Worm (Caenorhabditis elegans): ENCODE results near the gene srx-131.

The srx-131 gene

ce11 chrV:13863700-13864099 lies 18.5 kb downstream of the srx-131 start:
- TF ChIP-seq nhr-77 (tag; optimal IDR thresholded peaks at IDR 0.05) = no peak
- TF ChIP-seq crh-2 (tag; optimal IDR thresholded peaks at IDR 0.05) = no peak
- no peak for TF ChIP-seq egl-27 (tag; optimal IDR thresholded peaks at IDR 0.05)
- no peak for TF ChIP-seq blmp-1 (tag; optimal IDR thresholded peaks at IDR 0.05; ENCODE audit: insufficient read depth)
- no peak for TF ChIP-seq sem-4 (tag; optimal IDR thresholded peaks at IDR 0.05)
- no peak for TF ChIP-seq lin-11 (tag; optimal IDR thresholded peaks at IDR 0.05)
- TF ChIP-seq dmd-4 (tag; optimal IDR thresholded peaks at IDR 0.05) = no peak
- no peak for TF ChIP-seq nhr-11 (tag; optimal IDR thresholded peaks at IDR 0.05)
- TF ChIP-seq lsy-2 (tag; optimal IDR thresholded peaks at IDR 0.05) = no peak
- no peak for TF ChIP-seq snpc-4 (tag; optimal IDR thresholded peaks at IDR 0.05)
- TF ChIP-seq nhr-6 (tag; optimal IDR thresholded peaks at IDR 0.05) = no peak
- TF ChIP-seq ZK546.5 (tag; optimal IDR thresholded peaks at IDR 0.05) = no peak
- no peak for TF ChIP-seq Y55F3AM.14 (GFP tag; optimal IDR thresholded peaks at IDR 0.05)
- TF ChIP-seq zag-1 (tag; optimal IDR thresholded peaks at IDR 0.05) = no peak
- no peak for TF ChIP-seq ztf-11 (tag; optimal IDR thresholded peaks at IDR 0.05)

- peak; percentile 62 for TF ChIP-seq ceh-16 (tag; optimal IDR thresholded peaks at IDR 0.05)
- peak; percentile 87 for TF ChIP-seq elt-1 (tag; optimal IDR thresholded peaks at IDR 0.05)
- no peak for TF ChIP-seq unc-39 (tag; optimal IDR thresholded peaks at IDR 0.05)
- TF ChIP-seq sma-9 (GFP tag; optimal IDR thresholded peaks at IDR 0.05) = peak; percentile 69
- no peak for TF ChIP-seq sma-9 (tag; optimal IDR thresholded peaks at IDR 0.05)
- TF ChIP-seq nhr-23 (tag; optimal IDR thresholded peaks at IDR 0.05) = peak; percentile 52
Measured at ce11 chrV:13866353-13866752, 21.1 kb downstream of the srx-131 start, which contains the start of gene nhr-175. TSS of gene nhr-175 (plus strand) at chrV:13866691.

ce11 chrV:13869551-13869950 lies 24.3 kb downstream of the srx-131 start:
- TF ChIP-seq nhr-25 (tag; optimal IDR thresholded peaks at IDR 0.05) = no peak
- peak; percentile 46 for TF ChIP-seq nhr-11 (tag; optimal IDR thresholded peaks at IDR 0.05)

ce11 chrV:13872895-13873294 lies 27.7 kb downstream of the srx-131 start, which contains the start of gene cpt-5:
TSS of gene cpt-5 (plus strand) at chrV:13873195.
- TF ChIP-seq alr-1 (tag; optimal IDR thresholded peaks at IDR 0.05) = no peak
- TF ChIP-seq nhr-21 (tag; optimal IDR thresholded peaks at IDR 0.05) = no peak
- no peak for TF ChIP-seq unc-62 (GFP tag; optimal IDR thresholded peaks at IDR 0.05)
- TF ChIP-seq lin-11 (tag; optimal IDR thresholded peaks at IDR 0.05) = no peak
- no peak for TF ChIP-seq sem-4 (tag; optimal IDR thresholded peaks at IDR 0.05)
- no peak for TF ChIP-seq sma-9 (GFP tag; optimal IDR thresholded peaks at IDR 0.05)
- no peak for TF ChIP-seq sma-9 (tag; optimal IDR thresholded peaks at IDR 0.05)
- TF ChIP-seq F13H6.1 (tag; optimal IDR thresholded peaks at IDR 0.05) = no peak
- TF ChIP-seq Y55F3AM.14 (GFP tag; optimal IDR thresholded peaks at IDR 0.05) = no peak
- TF ChIP-seq nhr-23 (tag; optimal IDR thresholded peaks at IDR 0.05) = no peak
- TF ChIP-seq ceh-82 (tag; optimal IDR thresholded peaks at IDR 0.05) = no peak
- no peak for TF ChIP-seq egl-27 (tag; optimal IDR thresholded peaks at IDR 0.05)
- TF ChIP-seq skn-1 (tag; optimal IDR thresholded peaks at IDR 0.05) = no peak
- TF ChIP-seq mdl-1 (tag; optimal IDR thresholded peaks at IDR 0.05) = no peak
- no peak for TF ChIP-seq ceh-16 (tag; optimal IDR thresholded peaks at IDR 0.05)
- no peak for TF ChIP-seq fos-1 (tag; optimal IDR thresholded peaks at IDR 0.05)

ce11 chrV:13873323-13873722 lies 28.1 kb downstream of the srx-131 start:
- TF ChIP-seq F13H6.1 (tag; optimal IDR thresholded peaks at IDR 0.05) (no peak), nhr-23 (tag; optimal IDR thresholded peaks at IDR 0.05) (no peak), nhr-77 (tag; optimal IDR thresholded peaks at IDR 0.05) (no peak), peb-1 (tag; optimal IDR thresholded peaks at IDR 0.05) (no peak), mdl-1 (tag; optimal IDR thresholded peaks at IDR 0.05) (no peak), fos-1 (tag; optimal IDR thresholded peaks at IDR 0.05) (no peak), nhr-25 (tag; optimal IDR thresholded peaks at IDR 0.05) (no peak), C34F6.9 (tag; optimal IDR thresholded peaks at IDR 0.05) (no peak)

ce11 chrV:13876529-13876928 lies 31.3 kb downstream of the srx-131 start, which contains the start of gene T22G5.1:
TSS of gene T22G5.1 (plus strand) at chrV:13876829.
- TF ChIP-seq ZK546.5 (tag; optimal IDR thresholded peaks at IDR 0.05) (no peak), egl-27 (tag; optimal IDR thresholded peaks at IDR 0.05) (no peak), dmd-4 (tag; optimal IDR thresholded peaks at IDR 0.05) (no peak), nhr-77 (tag; optimal IDR thresholded peaks at IDR 0.05) (no peak), Y55F3AM.14 (GFP tag; optimal IDR thresholded peaks at IDR 0.05) (no peak)
